Worm (Caenorhabditis elegans): ENCODE results near the gene W02D7.6.

DNA sequence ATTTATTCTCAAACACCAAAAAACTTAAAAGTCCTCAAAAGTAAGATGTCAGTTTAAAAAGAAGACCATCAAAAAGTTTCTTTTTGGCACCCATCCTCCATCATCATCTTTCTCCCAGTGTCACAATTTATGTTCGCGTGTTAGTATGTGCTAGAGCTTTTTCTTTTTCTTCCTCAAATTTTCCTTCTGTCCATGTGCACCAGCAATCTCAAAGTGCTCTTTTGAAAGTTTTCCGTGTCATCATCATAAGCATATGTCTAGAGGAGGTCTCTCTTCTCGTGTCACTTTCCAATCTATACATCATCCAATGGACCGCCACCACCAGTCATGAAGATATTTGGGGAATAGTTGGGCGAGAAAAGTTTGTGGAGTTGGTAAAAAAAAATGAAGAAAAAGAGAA, 50.2 kb downstream of the W02D7.6 start:
- TF ChIP-seq lsy-2 (tag; optimal IDR thresholded peaks at IDR 0.05) (no peak), ceh-82 (tag; optimal IDR thresholded peaks at IDR 0.05) (no peak)

Measured in whole organism, L2 larva.